Worm (Caenorhabditis elegans) whole organism, mixed stage, embryonic: ENCODE data around the gene srh-136.

Source experiments
- mls-2 ChIP-seq: sonication (generic microtip); optimal IDR thresholded peaks from 2 replicates; lab custom pipeline; 2016; ENCODE audit warnings: mild to moderate bottlenecking, missing genetic modification characterization, moderate library complexity, missing compliant biosample characterization
- nhr-12 ChIP-seq: fragments of 150-350 bp; optimal IDR thresholded peaks from 2 replicates; lab custom pipeline; 2014; ENCODE audit warnings: missing biosample characterization, missing genetic modification characterization
- ztf-11 ChIP-seq: fragments of 150-350 bp; optimal IDR thresholded peaks from 2 replicates; lab custom pipeline; 2014; ENCODE audit warnings: missing biosample characterization, missing genetic modification characterization

DNA sequence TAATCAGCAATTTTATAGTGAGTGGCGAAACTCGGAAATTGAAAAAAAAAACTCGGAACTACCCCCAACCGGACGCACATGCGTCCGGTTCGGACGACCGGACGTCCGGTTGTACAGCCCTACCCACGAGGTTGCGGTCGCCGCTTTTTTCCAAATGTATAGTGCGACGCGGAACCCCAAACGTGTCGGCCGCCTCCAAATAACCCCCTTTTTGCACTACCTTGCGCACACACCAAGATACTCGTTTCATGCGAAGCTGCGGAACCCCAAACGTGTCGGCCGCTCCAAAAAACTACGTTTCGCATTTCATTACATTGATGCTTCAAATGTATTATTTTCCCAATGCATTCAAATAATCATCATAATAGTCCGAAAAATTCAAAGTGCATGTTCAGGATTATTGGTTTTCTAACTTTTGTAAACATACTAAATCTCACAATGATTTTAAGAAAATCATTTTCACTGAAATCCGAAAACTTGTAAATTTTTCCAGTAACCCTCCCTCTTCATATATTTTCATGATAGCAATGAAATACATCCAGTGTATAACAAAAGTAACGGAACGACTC, 25.3 kb downstream of the srh-136 start, which contains the start of gene srw-35:
- TF ChIP-seq nhr-12 (tag; lab: Kevin White, UChicago): no peak
- TF ChIP-seq mls-2: no peak
- TF ChIP-seq ztf-11 (tag; lab: Kevin White, UChicago): no peak
